Worm (Caenorhabditis elegans) whole organism, L4 larva: Measurements from ENCODE around the gene fbxa-166.

Source experiments
- D1046.2 ChIP-seq: fragments of 200-800 bp; sonication (Bioruptor generic); IDR thresholded peaks from 2 replicates; pipeline ENCODE4 v1.3.6; 2022; ENCODE audit warnings: missing genetic modification characterization, missing compliant biosample characterization
- aly-2 ChIP-seq: sonication (generic microtip); optimal IDR thresholded peaks from 2 replicates; lab custom pipeline; 2018; ENCODE audit warnings: missing biosample characterization, missing genetic modification characterization
- fos-1 ChIP-seq: fragments of 150-350 bp; optimal IDR thresholded peaks from 2 replicates; lab custom pipeline; 2014; ENCODE audit warnings: missing biosample characterization, missing genetic modification characterization
- lin-13 ChIP-seq: fragments of 150-350 bp; optimal IDR thresholded peaks from 2 replicates; lab custom pipeline; 2014; ENCODE audit warnings: missing biosample characterization, missing genetic modification reagents, missing genetic modification characterization

- TF ChIP-seq D1046.2 (no peak), aly-2 (tag; lab: Kevin White, UChicago) (no peak), lin-13 (GFP tag; lab: Kevin White, UChicago) (no peak), fos-1 (tag; lab: Kevin White, UChicago) (no peak)
Measured at ce11 chrII:1650502-1650901, 31.7 kb upstream of the fbxa-166 start, which contains the start of gene fbxb-20.
